Fruit fly (Drosophila melanogaster) whole organism, embryonic: Measurements from ENCODE around the gene AnxB9.

Experiments
- Atf-2 ChIP-seq: fragments of 200-800 bp; sonication (Bioruptor generic); optimal IDR thresholded peaks from 2 replicates; lab custom pipeline; 2016; ENCODE audit warnings: missing biosample characterization, missing genetic modification characterization
- B-H1 ChIP-seq: fragments of 200-800 bp; sonication (Bioruptor generic); IDR thresholded peaks from 3 replicates; pipeline ENCODE4 v1.3.6; 2022; ENCODE audit warnings: missing biosample characterization, missing genetic modification characterization
- Bteb2 ChIP-seq: fragments of 200-800 bp; sonication (Bioruptor generic); optimal IDR thresholded peaks from 2 replicates; lab custom pipeline; 2016; ENCODE audit warnings: missing biosample characterization, missing genetic modification characterization
- CG10462 ChIP-seq: fragments of 200-800 bp; sonication (Bioruptor generic); optimal IDR thresholded peaks from 2 replicates; lab custom pipeline; 2016; ENCODE audit warnings: missing biosample characterization, missing genetic modification characterization
- CG10543 ChIP-seq: fragments of 200-800 bp; sonication (Bioruptor generic); optimal IDR thresholded peaks from 3 replicates; lab custom pipeline; 2017; ENCODE audit warnings: missing biosample characterization, mild to moderate bottlenecking, missing genetic modification characterization, moderate library complexity
- CG11560 ChIP-seq: fragments of 200-800 bp; sonication (Bioruptor generic); IDR thresholded peaks from 3 replicates; pipeline ENCODE4 v1.3.6; 2022; ENCODE audit warnings: missing biosample characterization, missing genetic modification characterization
- CG11723 ChIP-seq: fragments of 200-800 bp; sonication (Bioruptor generic); optimal IDR thresholded peaks from 2 replicates; lab custom pipeline; 2017; ENCODE audit warnings: missing biosample characterization, mild to moderate bottlenecking, missing genetic modification characterization
- CG14014 ChIP-seq: fragments of 200-800 bp; sonication (Bioruptor generic); IDR thresholded peaks from 2 replicates; pipeline ENCODE4 v1.3.6; 2022; ENCODE audit warnings: missing biosample characterization, missing genetic modification characterization
- CG16813 ChIP-seq: fragments of 200-800 bp; sonication (Bioruptor generic); IDR thresholded peaks from 3 replicates; pipeline ENCODE4 v1.3.6; 2022; ENCODE audit warnings: missing biosample characterization, missing genetic modification characterization; ENCODE audit not compliant: partially characterized antibody
- CG18599 ChIP-seq: fragments of 200-800 bp; sonication (Bioruptor generic); optimal IDR thresholded peaks from 3 replicates; lab custom pipeline; 2017; ENCODE audit warnings: missing biosample characterization, missing genetic modification characterization, mild to moderate bottlenecking, moderate library complexity, missing genetic modification reagents
- CG18764 ChIP-seq: fragments of 200-800 bp; sonication (Bioruptor generic); optimal IDR thresholded peaks from 3 replicates; lab custom pipeline; 2016; ENCODE audit warnings: missing biosample characterization, missing genetic modification characterization
- CG2116 ChIP-seq: fragments of 200-800 bp; sonication (Bioruptor generic); optimal IDR thresholded peaks from 3 replicates; lab custom pipeline; 2018; ENCODE audit warnings: missing biosample characterization, mild to moderate bottlenecking, missing genetic modification characterization
- CG30431 ChIP-seq: fragments of 200-800 bp; sonication (Bioruptor generic); optimal IDR thresholded peaks from 2 replicates; lab custom pipeline; 2017; ENCODE audit warnings: missing biosample characterization, missing genetic modification characterization
- CG31441 ChIP-seq: fragments of 200-800 bp; sonication (Bioruptor generic); IDR thresholded peaks from 2 replicates; pipeline ENCODE4 v1.3.6; 2022; ENCODE audit warnings: missing biosample characterization, missing genetic modification characterization
- CG32772 ChIP-seq: fragments of 200-800 bp; sonication (Bioruptor generic); IDR thresholded peaks from 2 replicates; pipeline ENCODE4 v1.3.6; 2022; ENCODE audit warnings: missing biosample characterization, missing genetic modification characterization
- CG33557 ChIP-seq: fragments of 200-800 bp; sonication (Bioruptor generic); optimal IDR thresholded peaks from 2 replicates; lab custom pipeline; 2019; ENCODE audit warnings: missing biosample characterization, mild to moderate bottlenecking, missing genetic modification characterization, moderate library complexity
- CG4617 ChIP-seq: fragments of 200-800 bp; sonication (Bioruptor generic); optimal IDR thresholded peaks from 3 replicates; lab custom pipeline; 2016; ENCODE audit warnings: missing biosample characterization, missing genetic modification characterization, borderline replicate concordance
- CG6689 ChIP-seq: fragments of 200-800 bp; sonication (Bioruptor generic); IDR thresholded peaks from 2 replicates; pipeline ENCODE4 v1.3.6; 2022; ENCODE audit warnings: missing biosample characterization, missing genetic modification characterization
- CG7928 ChIP-seq: fragments of 200-800 bp; sonication (Bioruptor generic); optimal IDR thresholded peaks from 2 replicates; lab custom pipeline; 2017; ENCODE audit warnings: missing biosample characterization, mild to moderate bottlenecking, missing genetic modification characterization
- CG8089 ChIP-seq: fragments of 200-800 bp; sonication (Bioruptor generic); optimal IDR thresholded peaks from 3 replicates; lab custom pipeline; 2016; ENCODE audit warnings: missing biosample characterization, missing genetic modification characterization
- CHES-1-like ChIP-seq: fragments of 200-800 bp; sonication (Bioruptor generic); optimal IDR thresholded peaks from 2 replicates; lab custom pipeline; 2016; ENCODE audit warnings: missing biosample characterization, missing genetic modification characterization
- CoRest ChIP-seq: fragments of 200-800 bp; sonication (Bioruptor generic); optimal IDR thresholded peaks from 3 replicates; lab custom pipeline; 2018; ENCODE audit warnings: missing biosample characterization, mild to moderate bottlenecking, missing genetic modification characterization, moderate library complexity
- Doc2 ChIP-seq: fragments of 200-800 bp; sonication (Bioruptor generic); IDR thresholded peaks from 2 replicates; pipeline ENCODE4 v1.3.6; 2022; ENCODE audit warnings: missing biosample characterization, missing genetic modification characterization
- Ets97D ChIP-seq: fragments of 200-800 bp; sonication (Bioruptor generic); optimal IDR thresholded peaks from 3 replicates; lab custom pipeline; 2016; ENCODE audit warnings: missing biosample characterization, missing genetic modification characterization
- HHEX ChIP-seq: fragments of 200-800 bp; sonication (Bioruptor generic); optimal IDR thresholded peaks from 3 replicates; lab custom pipeline; 2017; ENCODE audit warnings: missing biosample characterization, mild to moderate bottlenecking, missing genetic modification characterization, missing genetic modification reagents
- Hmr ChIP-seq: fragments of 200-800 bp; sonication (Bioruptor generic); optimal IDR thresholded peaks from 3 replicates; lab custom pipeline; 2017; ENCODE audit warnings: mild to moderate bottlenecking, missing biosample characterization, missing genetic modification reagents, missing genetic modification characterization
- Hmx ChIP-seq: fragments of 200-800 bp; sonication (Bioruptor generic); optimal IDR thresholded peaks from 2 replicates; lab custom pipeline; 2016; ENCODE audit warnings: missing biosample characterization, missing genetic modification characterization
- NFAT ChIP-seq: fragments of 200-800 bp; sonication (Bioruptor generic); IDR thresholded peaks from 2 replicates; pipeline ENCODE4 v1.3.6; 2022; ENCODE audit warnings: missing biosample characterization, missing genetic modification characterization
- Oli ChIP-seq: fragments of 200-800 bp; sonication (Bioruptor generic); optimal IDR thresholded peaks from 2 replicates; lab custom pipeline; 2018; ENCODE audit warnings: missing biosample characterization, mild to moderate bottlenecking, missing genetic modification characterization, moderate library complexity
- Spps ChIP-seq: fragments of 200-800 bp; sonication (Bioruptor generic); optimal IDR thresholded peaks from 2 replicates; lab custom pipeline; 2018; ENCODE audit warnings: missing biosample characterization, mild to moderate bottlenecking, missing genetic modification characterization
- Sry-β ChIP-seq: fragments of 200-800 bp; sonication (Bioruptor generic); optimal IDR thresholded peaks from 2 replicates; lab custom pipeline; 2018; ENCODE audit warnings: missing biosample characterization, mild to moderate bottlenecking, missing genetic modification characterization, moderate library complexity
- YL-1 ChIP-seq: fragments of 200-800 bp; sonication (Bioruptor generic); optimal IDR thresholded peaks from 3 replicates; lab custom pipeline; 2017; ENCODE audit warnings: missing biosample characterization, mild to moderate bottlenecking, missing genetic modification characterization
- az2 ChIP-seq: fragments of 200-800 bp; sonication (Bioruptor generic); optimal IDR thresholded peaks from 3 replicates; lab custom pipeline; 2016; ENCODE audit warnings: missing biosample characterization, missing genetic modification characterization
- bab2 ChIP-seq: fragments of 200-800 bp; sonication (Bioruptor generic); optimal IDR thresholded peaks from 2 replicates; lab custom pipeline; 2016; ENCODE audit warnings: missing biosample characterization, missing genetic modification characterization
- br ChIP-seq: fragments of >200 bp; optimal IDR thresholded peaks from 2 replicates; lab custom pipeline; 2017
- cato ChIP-seq: fragments of 200-800 bp; sonication (Bioruptor generic); optimal IDR thresholded peaks from 2 replicates; lab custom pipeline; 2016; ENCODE audit warnings: missing biosample characterization, missing genetic modification characterization, borderline replicate concordance
- dysf ChIP-seq: fragments of 200-800 bp; sonication (Bioruptor generic); IDR thresholded peaks from 3 replicates; pipeline ENCODE4 v1.3.6; 2022; ENCODE audit warnings: missing biosample characterization, missing genetic modification characterization
- fd96Cb ChIP-seq: fragments of 200-800 bp; sonication (Bioruptor generic); optimal IDR thresholded peaks from 2 replicates; lab custom pipeline; 2018; ENCODE audit warnings: missing biosample characterization, mild to moderate bottlenecking, missing genetic modification characterization, moderate library complexity
- fu2 ChIP-seq: fragments of 200-800 bp; sonication (Bioruptor generic); optimal IDR thresholded peaks from 2 replicates; lab custom pipeline; 2016; ENCODE audit warnings: missing biosample characterization, missing genetic modification characterization
- grau ChIP-seq: fragments of 200-800 bp; optimal IDR thresholded peaks from 3 replicates; lab custom pipeline; 2019; ENCODE audit warnings: missing biosample characterization, mild to moderate bottlenecking, missing genetic modification characterization, moderate library complexity
- gsb-n ChIP-seq: fragments of 200-800 bp; sonication (Bioruptor generic); optimal IDR thresholded peaks from 3 replicates; lab custom pipeline; 2018; ENCODE audit warnings: missing biosample characterization, mild to moderate bottlenecking, missing genetic modification characterization
- jigr1 ChIP-seq: fragments of 200-800 bp; sonication (Bioruptor generic); IDR thresholded peaks from 3 replicates; pipeline ENCODE4 v1.3.6; 2022; ENCODE audit warnings: missing biosample characterization, missing genetic modification characterization
- maf-S ChIP-seq: fragments of 200-800 bp; sonication (Bioruptor generic); optimal IDR thresholded peaks from 2 replicates; lab custom pipeline; 2016; ENCODE audit warnings: missing biosample characterization, missing genetic modification characterization
- pros ChIP-seq: fragments of 200-800 bp; sonication (Bioruptor generic); optimal IDR thresholded peaks from 3 replicates; lab custom pipeline; 2019; ENCODE audit warnings: missing biosample characterization, mild to moderate bottlenecking, missing genetic modification characterization, moderate library complexity
- repo ChIP-seq: fragments of 200-800 bp; sonication (Bioruptor generic); optimal IDR thresholded peaks from 2 replicates; lab custom pipeline; 2016; ENCODE audit warnings: missing biosample characterization, missing genetic modification characterization
- ro ChIP-seq: fragments of 200-800 bp; sonication (Bioruptor generic); IDR thresholded peaks from 2 replicates; pipeline ENCODE4 v1.3.6; 2022; ENCODE audit warnings: missing biosample characterization, missing genetic modification characterization
- sim ChIP-seq: fragments of 200-800 bp; sonication (Bioruptor generic); IDR thresholded peaks from 2 replicates; pipeline ENCODE4 v1.3.6; 2022; ENCODE audit warnings: missing biosample characterization, missing genetic modification characterization
- so ChIP-seq: fragments of 200-800 bp; sonication (Bioruptor generic); IDR thresholded peaks from 3 replicates; pipeline ENCODE4 v1.3.6; 2022; ENCODE audit warnings: missing biosample characterization, missing genetic modification characterization
- tll ChIP-seq, 2 experiments: fragments of 200-800 bp in 1 of 2; fragments of >200 bp in 1 of 2; sonication (Bioruptor generic) in 1 of 2; optimal IDR thresholded peaks; 2 replicates each; lab custom pipeline; 2017 to 2019; ENCODE audit warnings: missing biosample characterization in 2 of 2, missing genetic modification characterization in 2 of 2, mild to moderate bottlenecking in 1 of 2, moderate library complexity in 1 of 2
- tx ChIP-seq: fragments of 200-800 bp; sonication (Bioruptor generic); optimal IDR thresholded peaks from 2 replicates; lab custom pipeline; 2016; ENCODE audit warnings: missing biosample characterization, missing genetic modification characterization
- unc-4 ChIP-seq: fragments of 200-800 bp; sonication (Bioruptor generic); IDR thresholded peaks from 2 replicates; pipeline ENCODE4 v1.3.6; 2022; ENCODE audit warnings: missing biosample characterization, missing genetic modification characterization; ENCODE audit not compliant: partially characterized antibody
- zf30C ChIP-seq: fragments of 200-800 bp; sonication (Bioruptor generic); optimal IDR thresholded peaks from 3 replicates; lab custom pipeline; 2018; ENCODE audit warnings: missing biosample characterization, mild to moderate bottlenecking, missing genetic modification characterization

The AnxB9 gene

DNA sequence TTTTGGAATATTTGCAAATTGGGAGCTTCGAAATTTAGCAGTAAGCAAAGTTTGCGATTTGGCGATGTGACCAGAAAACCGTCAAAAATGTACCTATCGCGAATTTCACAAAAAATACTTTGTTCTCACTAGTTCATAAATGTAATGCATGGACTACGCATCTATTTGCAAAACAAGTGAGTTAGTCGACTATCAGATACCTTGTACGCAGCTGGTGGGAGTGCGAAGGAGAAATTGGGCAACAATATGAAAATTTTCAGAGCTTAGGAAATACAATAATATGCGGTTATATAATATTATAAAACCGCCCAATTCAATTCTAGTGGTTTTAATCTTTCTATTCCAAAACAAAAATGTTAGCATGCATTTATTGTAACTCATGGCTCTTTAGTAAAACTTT is 53.7 kb downstream of the AnxB9 start, which contains the start of gene Bdbt (continued):
- no peak for TF ChIP-seq tx (GFP tag; lab: Kevin White, UChicago)
- TF ChIP-seq cato (GFP tag; lab: Kevin White, UChicago) = no peak
- TF ChIP-seq NFAT = peak; percentile 60
- no peak for TF ChIP-seq CG30431 (GFP tag; lab: Kevin White, UChicago)
- TF ChIP-seq CG16813 = peak; percentile 91
- 0 out of 3 replicates have a peak, but pooled peaks have one; percentile 20 for TF ChIP-seq B-H1 (GFP tag; lab: Robert Waterston, UW)
- TF ChIP-seq CG7928 (GFP tag; lab: Kevin White, UChicago) = no peak
- no peak for TF ChIP-seq CG8089
- peak; percentile 32; the same call in 1 of the 3 replicates for TF ChIP-seq dysf (GFP tag; lab: Robert Waterston, UW)
- TF ChIP-seq bab2 (GFP tag; lab: Kevin White, UChicago) = no peak
- TF ChIP-seq pros (GFP tag; lab: Kevin White, UChicago) = no peak
- no peak for TF ChIP-seq YL-1 (GFP tag; lab: Kevin White, UChicago)
- no peak for TF ChIP-seq so (GFP tag; lab: Robert Waterston, UW)
- TF ChIP-seq Oli (tag; lab: Kevin White, UChicago) = no peak
- TF ChIP-seq CG18599 (GFP tag; lab: Kevin White, UChicago) = no peak
- no peak for TF ChIP-seq CG11723
- TF ChIP-seq CG10543 = no peak
- TF ChIP-seq CG4617 = no peak
- no peak for TF ChIP-seq CG6689 (GFP tag; lab: Robert Waterston, UW)
- TF ChIP-seq unc-4 = peak; percentile 53
- TF ChIP-seq CG31441 = no peak
- no peak for TF ChIP-seq Atf-2
- no peak for TF ChIP-seq Bteb2 (GFP tag; lab: Kevin White, UChicago)
- no peak for TF ChIP-seq CG11560 (tag; lab: Robert Waterston, UW)
- no peak for TF ChIP-seq Hmr (GFP tag; lab: Kevin White, UChicago)
- no peak for TF ChIP-seq Doc2 (GFP tag; lab: Robert Waterston, UW)
- no peak for TF ChIP-seq az2 (GFP tag; lab: Kevin White, UChicago)
- TF ChIP-seq fu2 (GFP tag; lab: Kevin White, UChicago) = peak; percentile 40
- TF ChIP-seq gsb-n (tag; lab: Kevin White, UChicago) = no peak
- TF ChIP-seq Ets97D (GFP tag; lab: Kevin White, UChicago) = peak; percentile 52
- no peak for TF ChIP-seq Hmx (GFP tag; lab: Kevin White, UChicago)
- no peak for TF ChIP-seq br (lab: Kevin White, UChicago)
- no peak for TF ChIP-seq CG10462 (GFP tag; lab: Kevin White, UChicago)
- peak; percentile 21 for TF ChIP-seq fd96Cb
- TF ChIP-seq maf-S (GFP tag; lab: Kevin White, UChicago) = no peak
- TF ChIP-seq CoRest (tag; lab: Kevin White, UChicago) = no peak
- no peak for TF ChIP-seq Sry-β (GFP tag; lab: Kevin White, UChicago)
- no peak for TF ChIP-seq HHEX (GFP tag; lab: Kevin White, UChicago)
- peak; percentile 49; the same call in 1 of the 2 replicates for TF ChIP-seq CG14014 (GFP tag; lab: Robert Waterston, UW)
- no peak for TF ChIP-seq repo (GFP tag; lab: Kevin White, UChicago)
- no peak for TF ChIP-seq CG18764 (GFP tag; lab: Kevin White, UChicago)
- no peak for TF ChIP-seq CHES-1-like (GFP tag; lab: Kevin White, UChicago)
- TF ChIP-seq Spps (tag; lab: Kevin White, UChicago) = no peak
- TF ChIP-seq jigr1 (GFP tag; lab: Robert Waterston, UW) = no peak
- no peak for TF ChIP-seq CG2116 (GFP tag; lab: Kevin White, UChicago)
- no peak for TF ChIP-seq ro
- TF ChIP-seq CG33557 (GFP tag; lab: Kevin White, UChicago) = no peak
- no peak for TF ChIP-seq tll (GFP tag; optimal IDR thresholded peaks at IDR 0.05; lab: Kevin White, UChicago)
- TF ChIP-seq CG32772 (GFP tag; lab: Robert Waterston, UW) = no peak
- no peak for TF ChIP-seq zf30C (GFP tag; lab: Kevin White, UChicago)
- TF ChIP-seq sim (GFP tag; lab: Robert Waterston, UW) = no peak
- TF ChIP-seq grau (tag; lab: Kevin White, UChicago) = no peak
